Comparison of ENCODE assay signal across 3 fruit fly cellular contexts in genomic region chr3R:31718168-31718565, dm6.
A peak's percentile ranks its signal among the peaks of the same experiment; 100 is the strongest.
TF ChIP-seq lines count a peak whose summit lies in the region.

No protein-coding gene starts in this region.

TF ChIP-seq in whole organism, embryonic, 481 proteins besides CTCF, POLR2A, EP300 and RAD21 (continued from another document and continues in another):
- TF ChIP-seq ind (GFP tag; optimal IDR thresholded peaks at IDR 0.05; lab: Kevin White, UChicago) (peak; percentile 29), NFAT (GFP tag; IDR thresholded peaks at IDR 0.05; lab: Robert Waterston, UW) (0 out of 2 replicates have a peak, but pooled peaks have one; percentile 4), Fer3 (tag; optimal IDR thresholded peaks at IDR 0.05; lab: Kevin White, UChicago) (no peak), CG8388 (GFP tag; optimal IDR thresholded peaks at IDR 0.05; lab: Kevin White, UChicago) (no peak), H2.0 (GFP tag; IDR thresholded peaks at IDR 0.05; lab: Robert Waterston, UW) (no peak), CG14710 (tag; optimal IDR thresholded peaks at IDR 0.05; lab: Kevin White, UChicago) (no peak), Xbp1 (GFP tag; optimal IDR thresholded peaks at IDR 0.05; lab: Kevin White, UChicago) (peak; percentile 18), CG1647 (GFP tag; optimal IDR thresholded peaks at IDR 0.05; lab: Kevin White, UChicago) (no peak), CG18262 (tag; optimal IDR thresholded peaks at IDR 0.05; lab: Kevin White, UChicago) (peak; percentile 42), CG14441 (GFP tag; IDR thresholded peaks at IDR 0.05; lab: Robert Waterston, UW) (no peak), CG6813 (GFP tag; optimal IDR thresholded peaks at IDR 0.05; lab: Kevin White, UChicago) (no peak), CG11456 (GFP tag; IDR thresholded peaks at IDR 0.05; lab: Robert Waterston, UW) (no peak), Pdp1 (GFP tag; optimal IDR thresholded peaks at IDR 0.05; lab: Kevin White, UChicago) (no peak), sim (GFP tag; IDR thresholded peaks at IDR 0.05; lab: Robert Waterston, UW) (no peak), Oaz (GFP tag; IDR thresholded peaks at IDR 0.05; lab: Robert Waterston, UW) (no peak), Blimp-1 (GFP tag; optimal IDR thresholded peaks at IDR 0.05; lab: Kevin White, UChicago) (peak; percentile 28), nmo (GFP tag; optimal IDR thresholded peaks at IDR 0.05; lab: Kevin White, UChicago) (peak; percentile 0), esg (GFP tag; conservative IDR thresholded peaks at IDR 0.05; lab: Robert Waterston, UW) (no peak), CG15601 (tag; optimal IDR thresholded peaks at IDR 0.05; lab: Kevin White, UChicago) (no peak), sqz (GFP tag; optimal IDR thresholded peaks at IDR 0.05; lab: Kevin White, UChicago) (no peak), nerfin-1 (tag; optimal IDR thresholded peaks at IDR 0.05; lab: Kevin White, UChicago) (no peak), cwo (GFP tag; optimal IDR thresholded peaks at IDR 0.05; lab: Kevin White, UChicago) (no peak), ems (GFP tag; optimal IDR thresholded peaks at IDR 0.05; lab: Kevin White, UChicago) (no peak), NK7.1 (GFP tag; optimal IDR thresholded peaks at IDR 0.05; lab: Kevin White, UChicago) (no peak), CG14965 (GFP tag; optimal IDR thresholded peaks at IDR 0.05; lab: Kevin White, UChicago; ENCODE audit: borderline replicate concordance) (no peak), NC2α (GFP tag; optimal IDR thresholded peaks at IDR 0.05; lab: Kevin White, UChicago) (no peak), HLH3B (GFP tag; IDR thresholded peaks at IDR 0.05; lab: Robert Waterston, UW) (no peak; the same call in 1 of the 2 replicates), Lpt (GFP tag; optimal IDR thresholded peaks at IDR 0.05; lab: Kevin White, UChicago) (no peak), gce (GFP tag; IDR thresholded peaks at IDR 0.05; lab: Robert Waterston, UW) (no peak), Hr3 (GFP tag; optimal IDR thresholded peaks at IDR 0.05; lab: Kevin White, UChicago) (no peak), dati (GFP tag; IDR thresholded peaks at IDR 0.05; lab: Robert Waterston, UW) (no peak), eyg (GFP tag; optimal IDR thresholded peaks at IDR 0.05; lab: Kevin White, UChicago) (no peak), zfh1 (GFP tag; IDR thresholded peaks at IDR 0.05; lab: Robert Waterston, UW) (no peak), CG10366 (GFP tag; IDR thresholded peaks at IDR 0.05; lab: Robert Waterston, UW) (no peak), CG1792 (GFP tag; optimal IDR thresholded peaks at IDR 0.05; lab: Kevin White, UChicago) (no peak), E2f2 (GFP tag; IDR thresholded peaks at IDR 0.05; lab: Robert Waterston, UW) (no peak), dimm (GFP tag; IDR thresholded peaks at IDR 0.05; lab: Robert Waterston, UW) (no peak), CG12659 (GFP tag; optimal IDR thresholded peaks at IDR 0.05; lab: Kevin White, UChicago) (no peak), ranshi (GFP tag; IDR thresholded peaks at IDR 0.05; lab: Robert Waterston, UW) (peak; percentile 14; the same call in 1 of the 2 replicates), bcd (GFP tag; optimal IDR thresholded peaks at IDR 0.05; lab: Kevin White, UChicago) (peak; percentile 8), CHES-1-like (GFP tag; optimal IDR thresholded peaks at IDR 0.05; lab: Kevin White, UChicago) (no peak), CG13775 (GFP tag; optimal IDR thresholded peaks at IDR 0.05; lab: Kevin White, UChicago) (no peak), emc (GFP tag; optimal IDR thresholded peaks at IDR 0.05; lab: Kevin White, UChicago) (no peak), CG17912 (GFP tag; optimal IDR thresholded peaks at IDR 0.05; lab: Kevin White, UChicago) (no peak), wek (GFP tag; optimal IDR thresholded peaks at IDR 0.05; lab: Kevin White, UChicago) (no peak), CG15011 (GFP tag; optimal IDR thresholded peaks at IDR 0.05; lab: Kevin White, UChicago) (no peak)

TF ChIP-seq in whole organism, prepupa, 60 proteins besides CTCF, POLR2A, EP300 and RAD21 (continued from another document):
- TF ChIP-seq eg (GFP tag; IDR thresholded peaks at IDR 0.05; lab: Robert Waterston, UW) = no peak
- TF ChIP-seq spab (GFP tag; optimal IDR thresholded peaks at IDR 0.05; lab: Kevin White, UChicago) = peak; percentile 21
- TF ChIP-seq net (GFP tag; optimal IDR thresholded peaks at IDR 0.05; lab: Kevin White, UChicago) = no peak
- TF ChIP-seq CG1621 (tag; optimal IDR thresholded peaks at IDR 0.05; lab: Kevin White, UChicago) = no peak
- peak; percentile 46 for TF ChIP-seq topi (GFP tag; optimal IDR thresholded peaks at IDR 0.05; lab: Kevin White, UChicago)
- TF ChIP-seq fkh (GFP tag; optimal IDR thresholded peaks at IDR 0.05; lab: Kevin White, UChicago) = no peak
- TF ChIP-seq CG10669 (GFP tag; optimal IDR thresholded peaks at IDR 0.05; lab: Kevin White, UChicago) = no peak
- no peak for TF ChIP-seq CG6163 (GFP tag; IDR thresholded peaks at IDR 0.05; lab: Robert Waterston, UW)
- no peak for TF ChIP-seq CG7368 (GFP tag; optimal IDR thresholded peaks at IDR 0.05; lab: Kevin White, UChicago)
- TF ChIP-seq Eip75B (GFP tag; optimal IDR thresholded peaks at IDR 0.05; lab: Kevin White, UChicago) = peak; percentile 55
- TF ChIP-seq CG11762 (GFP tag; optimal IDR thresholded peaks at IDR 0.05; lab: Kevin White, UChicago; ENCODE audit: insufficient read depth) = peak; percentile 2
- peak; percentile 45 for TF ChIP-seq Met (GFP tag; optimal IDR thresholded peaks at IDR 0.05; lab: Kevin White, UChicago)
- no peak for TF ChIP-seq fd59A (GFP tag; optimal IDR thresholded peaks at IDR 0.05; lab: Kevin White, UChicago)
- TF ChIP-seq CG34406 (GFP tag; optimal IDR thresholded peaks at IDR 0.05; lab: Kevin White, UChicago) = peak; percentile 47
- TF ChIP-seq fd85E (GFP tag; optimal IDR thresholded peaks at IDR 0.05; lab: Kevin White, UChicago) = no peak
- TF ChIP-seq CG4318 (GFP tag; optimal IDR thresholded peaks at IDR 0.05; lab: Kevin White, UChicago) = peak; percentile 22
- TF ChIP-seq CG9139 (GFP tag; optimal IDR thresholded peaks at IDR 0.05; lab: Kevin White, UChicago) = no peak
- TF ChIP-seq Eip78C (GFP tag; lab: Kevin White, UChicago) = peak; percentile 87
- TF ChIP-seq CG8319 (GFP tag; optimal IDR thresholded peaks at IDR 0.05; lab: Kevin White, UChicago) = peak; percentile 44
- TF ChIP-seq acj6 (GFP tag; optimal IDR thresholded peaks at IDR 0.05; lab: Kevin White, UChicago) = peak; percentile 59
- TF ChIP-seq CG10631 (GFP tag; optimal IDR thresholded peaks at IDR 0.05; lab: Kevin White, UChicago) = peak; percentile 35
- TF ChIP-seq Eip93F (GFP tag; optimal IDR thresholded peaks at IDR 0.05; lab: Kevin White, UChicago) = peak; percentile 6
- TF ChIP-seq Gug (GFP tag; IDR thresholded peaks at IDR 0.05; lab: Robert Waterston, UW) = no peak
- TF ChIP-seq CG3919 (GFP tag; optimal IDR thresholded peaks at IDR 0.05; lab: Kevin White, UChicago) = peak; percentile 31
- TF ChIP-seq CG16779 (tag; optimal IDR thresholded peaks at IDR 0.05; lab: Kevin White, UChicago) = no peak
- TF ChIP-seq CG32006 (GFP tag; optimal IDR thresholded peaks at IDR 0.05; lab: Kevin White, UChicago) = peak; percentile 45
- peak; percentile 27 for TF ChIP-seq CG6808 (GFP tag; optimal IDR thresholded peaks at IDR 0.05; lab: Kevin White, UChicago)
- peak; percentile 3 for TF ChIP-seq vri (GFP tag; optimal IDR thresholded peaks at IDR 0.05; lab: Kevin White, UChicago)
- peak; percentile 13 for TF ChIP-seq lz (GFP tag; optimal IDR thresholded peaks at IDR 0.05; lab: Kevin White, UChicago)
- TF ChIP-seq Ets21C (GFP tag; optimal IDR thresholded peaks at IDR 0.05; lab: Kevin White, UChicago) = no peak
- no peak for TF ChIP-seq CG6854 (GFP tag; optimal IDR thresholded peaks at IDR 0.05; lab: Kevin White, UChicago)
- TF ChIP-seq achi (GFP tag; optimal IDR thresholded peaks at IDR 0.05; lab: Kevin White, UChicago) = peak; percentile 53
- TF ChIP-seq dac (GFP tag; optimal IDR thresholded peaks at IDR 0.05; lab: Kevin White, UChicago) = no peak
- peak; percentile 36 for TF ChIP-seq Smox (GFP tag; optimal IDR thresholded peaks at IDR 0.05; lab: Kevin White, UChicago)
- peak; percentile 8 for TF ChIP-seq Ets96B (tag; optimal IDR thresholded peaks at IDR 0.05; lab: Kevin White, UChicago)
- TF ChIP-seq Sox15 (GFP tag; optimal IDR thresholded peaks at IDR 0.05; lab: Kevin White, UChicago) = peak; percentile 16
- peak; percentile 49 for TF ChIP-seq esn (GFP tag; optimal IDR thresholded peaks at IDR 0.05; lab: Kevin White, UChicago)

TF ChIP-seq in whole organism, wandering third instar larva, 38 proteins besides CTCF, POLR2A, EP300 and RAD21 (continued from another document):
- TF ChIP-seq Vsx2 (GFP tag; optimal IDR thresholded peaks at IDR 0.05; lab: Kevin White, UChicago; ENCODE audit: partially characterized antibody) = no peak
- TF ChIP-seq CG9705 (GFP tag; optimal IDR thresholded peaks at IDR 0.05; lab: Kevin White, UChicago) = no peak
- no peak for TF ChIP-seq tai (GFP tag; optimal IDR thresholded peaks at IDR 0.05; lab: Kevin White, UChicago)
- TF ChIP-seq sv (GFP tag; optimal IDR thresholded peaks at IDR 0.05; lab: Kevin White, UChicago) = no peak
- peak; percentile 42 for TF ChIP-seq h (GFP tag; optimal IDR thresholded peaks at IDR 0.05; lab: Kevin White, UChicago)
- TF ChIP-seq fru (GFP tag; optimal IDR thresholded peaks at IDR 0.05; lab: Kevin White, UChicago) = peak; percentile 49
- no peak for TF ChIP-seq Jra (GFP tag; optimal IDR thresholded peaks at IDR 0.05; lab: Kevin White, UChicago)
TF ChIP-seq in whole organism, wandering third instar larva: peak in this region for 11.
